Worm (Caenorhabditis elegans): ENCODE data around the gene malt-1.

malt-1 gene

DNA sequence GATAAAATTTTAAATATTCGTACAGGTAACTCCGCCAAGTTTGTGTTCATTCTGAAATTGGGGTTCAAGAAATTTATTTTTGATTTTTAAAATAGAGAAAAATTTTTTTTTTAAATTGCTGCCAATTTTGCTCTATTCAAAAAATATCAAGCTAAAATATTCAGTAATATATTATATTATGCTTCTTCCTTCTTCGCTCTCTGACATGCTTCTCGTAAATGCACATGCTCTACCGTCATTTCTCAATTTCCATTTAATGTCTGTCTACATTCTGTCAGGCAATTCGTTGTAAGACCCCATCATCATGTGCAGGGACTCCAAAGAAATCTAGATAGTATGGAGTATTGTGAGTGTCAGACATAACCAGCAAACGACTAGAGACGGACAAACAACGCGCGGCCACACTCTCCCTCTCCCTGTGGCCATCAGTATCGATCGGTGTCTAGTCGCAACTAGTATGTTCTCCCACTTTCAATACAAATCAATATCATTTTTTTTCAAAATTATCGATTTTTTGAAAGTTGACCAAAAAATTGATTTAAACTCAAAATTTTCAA, at the start of gene malt-1, which contains the start of gene ceh-38 (continued):
- TF ChIP-seq ama-1 (optimal IDR thresholded peaks at IDR 0.05) (peak; percentile 81), dsc-1 (tag; optimal IDR thresholded peaks at IDR 0.05) (peak; percentile 92), mab-9 (GFP tag; IDR thresholded peaks at IDR 0.05) (peak; percentile 80), pqm-1 (tag; optimal IDR thresholded peaks at IDR 0.05) (no peak), mdl-1 (tag; optimal IDR thresholded peaks at IDR 0.05) (peak; percentile 77 to 97), zag-1 (tag; optimal IDR thresholded peaks at IDR 0.05) (peak; percentile 96), zip-4 (GFP tag; optimal IDR thresholded peaks at IDR 0.05) (peak; percentile 66), snu-23 (GFP tag; optimal IDR thresholded peaks at IDR 0.05) (peak; percentile 98), unc-86 (tag; optimal IDR thresholded peaks at IDR 0.05) (peak; percentile 97), unc-62 (GFP tag; optimal IDR thresholded peaks at IDR 0.05) (no peak), aly-2 (tag; optimal IDR thresholded peaks at IDR 0.05) (peak; percentile 71), egl-13 (tag; optimal IDR thresholded peaks at IDR 0.05) (peak; percentile 88), nhr-90 (tag; optimal IDR thresholded peaks at IDR 0.05; ENCODE audit: poor library complexity) (peak; percentile 89), nhr-28 (tag; optimal IDR thresholded peaks at IDR 0.05) (no peak), ztf-4 (tag; optimal IDR thresholded peaks at IDR 0.05) (peak; percentile 94), ztf-11 (tag; optimal IDR thresholded peaks at IDR 0.05) (peak in 1 of 2 experiments; percentile 87), ceh-63 (GFP tag; optimal IDR thresholded peaks at IDR 0.05) (peak; percentile 84), swsn-7 (tag; optimal IDR thresholded peaks at IDR 0.05) (peak; percentile 95), fkh-4 (tag; optimal IDR thresholded peaks at IDR 0.05; ENCODE audit: borderline replicate concordance) (peak; percentile 67), lin-14 (GFP tag; optimal IDR thresholded peaks at IDR 0.05) (peak; percentile 98), pax-3 (tag; optimal IDR thresholded peaks at IDR 0.05) (peak; percentile 86), unc-98 (GFP tag; IDR thresholded peaks at IDR 0.05) (0 out of 2 replicates have a peak, but pooled peaks have one; percentile 4), fkh-8 (tag; optimal IDR thresholded peaks at IDR 0.05) (peak; percentile 97), ceh-8 (GFP tag; optimal IDR thresholded peaks at IDR 0.05) (peak; percentile 71), hlh-4 (tag; optimal IDR thresholded peaks at IDR 0.05) (no peak), nhr-77 (tag; optimal IDR thresholded peaks at IDR 0.05) (peak; percentile 96), tbx-2 (tag; optimal IDR thresholded peaks at IDR 0.05) (peak; percentile 96), ceh-90 (tag; optimal IDR thresholded peaks at IDR 0.05) (peak; percentile 45), nhr-11 (tag; optimal IDR thresholded peaks at IDR 0.05) (peak; percentile 92), ets-5 (GFP tag; IDR thresholded peaks at IDR 0.05) (no peak), lin-13 (GFP tag; optimal IDR thresholded peaks at IDR 0.05) (peak; percentile 96), snpc-4 (tag; optimal IDR thresholded peaks at IDR 0.05) (peak; percentile 93), nhr-237 (tag; optimal IDR thresholded peaks at IDR 0.05) (peak; percentile 90)

DNA sequence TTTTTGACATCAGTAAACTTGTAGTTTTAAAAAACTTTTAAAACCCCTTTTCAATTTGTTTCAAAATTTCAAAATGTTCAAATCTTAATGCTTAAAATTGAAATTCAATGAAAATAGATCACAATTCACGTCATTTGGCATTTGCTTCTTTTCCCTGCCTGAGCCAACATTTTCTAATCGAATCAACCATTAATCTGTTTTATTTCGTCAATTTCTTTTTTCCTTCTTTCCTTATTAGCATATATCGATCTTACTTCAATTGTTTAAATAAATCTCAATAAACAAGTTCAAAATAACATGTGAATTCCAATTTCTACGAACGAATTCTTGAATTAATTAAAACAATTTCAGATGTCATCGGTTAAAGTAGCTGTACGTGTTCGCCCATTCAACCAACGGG, 44.5 kb upstream of the malt-1 start:
- TF ChIP-seq skn-1 (tag; optimal IDR thresholded peaks at IDR 0.05) (no peak), mep-1 (tag; optimal IDR thresholded peaks at IDR 0.05) (peak; percentile 4), ceh-63 (GFP tag; optimal IDR thresholded peaks at IDR 0.05) (peak; percentile 61), pag-3 (tag; optimal IDR thresholded peaks at IDR 0.05; ENCODE audit: borderline replicate concordance, insufficient read depth) (no peak), nhr-90 (tag; optimal IDR thresholded peaks at IDR 0.05; ENCODE audit: poor library complexity) (no peak), F16B12.6 (tag; optimal IDR thresholded peaks at IDR 0.05) (no peak), ceh-8 (GFP tag; optimal IDR thresholded peaks at IDR 0.05) (peak; percentile 77), dsc-1 (tag; optimal IDR thresholded peaks at IDR 0.05) (no peak)

DNA sequence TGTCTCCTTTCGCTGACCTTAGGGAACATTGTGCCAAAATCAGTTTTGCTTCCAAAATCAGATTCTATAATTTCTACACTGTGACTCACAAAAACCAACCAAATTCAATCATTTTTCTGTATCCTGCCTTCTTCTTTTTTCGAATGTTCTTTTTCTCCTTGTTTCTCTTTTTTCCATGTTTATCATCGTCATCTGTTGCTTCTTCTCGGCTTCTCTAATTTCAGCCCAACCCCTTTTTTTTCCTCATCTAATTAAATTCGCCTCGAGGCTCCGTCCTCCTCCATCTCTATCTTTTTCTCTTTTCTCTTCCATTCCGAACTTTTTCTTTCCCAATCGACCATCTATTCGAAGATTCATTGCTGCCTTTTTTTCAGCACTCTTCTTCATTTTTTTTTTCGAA, 43.6 kb upstream of the malt-1 start, which contains the start of gene unc-104:
Gene unc-104 (plus strand): TSS at position 311 of the 400 bp plus-strand sequence.
- no peak for TF ChIP-seq elt-3 (tag; optimal IDR thresholded peaks at IDR 0.05)
- TF ChIP-seq pax-3 (tag; optimal IDR thresholded peaks at IDR 0.05) = no peak
- TF ChIP-seq ceh-82 (tag; optimal IDR thresholded peaks at IDR 0.05) = no peak
- TF ChIP-seq zip-4 (GFP tag; optimal IDR thresholded peaks at IDR 0.05) = no peak
- no peak for TF ChIP-seq unc-86 (tag; optimal IDR thresholded peaks at IDR 0.05)
- peak; percentile 71 for TF ChIP-seq lin-14 (GFP tag; optimal IDR thresholded peaks at IDR 0.05)
- no peak for TF ChIP-seq fos-1 (tag; optimal IDR thresholded peaks at IDR 0.05)
- peak; percentile 21 for TF ChIP-seq nhr-71 (tag; optimal IDR thresholded peaks at IDR 0.05)
- no peak for TF ChIP-seq tbx-2 (tag; optimal IDR thresholded peaks at IDR 0.05)
- TF ChIP-seq egl-27 (tag; optimal IDR thresholded peaks at IDR 0.05) = no peak
- TF ChIP-seq ces-1 (GFP tag; optimal IDR thresholded peaks at IDR 0.05) = no peak
- peak; percentile 14 for TF ChIP-seq zag-1 (tag; optimal IDR thresholded peaks at IDR 0.05)
- TF ChIP-seq lir-3 (tag; optimal IDR thresholded peaks at IDR 0.05; ENCODE audit: poor library complexity) = no peak
- TF ChIP-seq efl-3 (GFP tag; optimal IDR thresholded peaks at IDR 0.05) = no peak
- TF ChIP-seq fkh-8 (tag; optimal IDR thresholded peaks at IDR 0.05) = no peak
- TF ChIP-seq dpl-1 (GFP tag; optimal IDR thresholded peaks at IDR 0.05) = no peak
- TF ChIP-seq nhr-47 (tag; optimal IDR thresholded peaks at IDR 0.05) = peak; percentile 12
- TF ChIP-seq mep-1 (tag; optimal IDR thresholded peaks at IDR 0.05) = peak; percentile 1
- no peak for TF ChIP-seq egl-13 (tag; optimal IDR thresholded peaks at IDR 0.05)
- TF ChIP-seq xbp-1 (tag; optimal IDR thresholded peaks at IDR 0.05) = no peak

Measured in whole organism, L1 larva.